Worm (Caenorhabditis elegans) whole organism, L4/young adult: Measurements from ENCODE around the gene lys-8.

ENCODE experiments used
- dao-5 ChIP-seq: sonication (generic microtip); optimal IDR thresholded peaks from 2 replicates; lab custom pipeline; 2016; ENCODE audit warnings: missing genotype, missing genetic modification characterization, moderate library complexity, missing compliant biosample characterization
- him-1 ChIP-seq: sonication (generic microtip); optimal IDR thresholded peaks from 2 replicates; lab custom pipeline; 2016; ENCODE audit warnings: missing genotype, missing genetic modification reagents, missing genetic modification characterization, missing compliant biosample characterization

DNA sequence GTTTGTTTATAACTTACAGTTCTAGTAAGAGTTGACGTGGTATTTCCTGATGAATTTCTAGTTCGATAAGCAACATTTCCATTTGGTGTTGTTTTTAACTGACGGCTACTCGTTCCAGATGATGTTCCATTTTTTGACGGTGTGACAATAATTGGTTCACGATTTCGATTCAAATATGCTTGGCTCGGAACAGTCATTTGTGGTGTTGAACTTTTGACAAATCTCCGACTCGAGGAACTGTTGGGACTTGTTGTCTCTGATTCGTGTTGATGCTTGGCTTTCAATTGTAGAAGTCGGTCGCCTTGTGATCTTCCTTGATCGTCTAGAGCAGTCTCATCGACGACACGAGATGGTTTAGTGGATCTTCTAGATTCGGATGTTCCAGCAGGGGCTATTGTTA, 5.6 kb downstream of the lys-8 start:
- TF ChIP-seq dao-5 (tag; lab: Kevin White, UChicago) (no peak), him-1 (tag; lab: Kevin White, UChicago) (no peak)
